Fruit fly (Drosophila melanogaster) whole organism, prepupa: ENCODE results near the gene Mst27D.

Experiments used
- Blimp-1 ChIP-seq: fragments of 200-800 bp; sonication (Bioruptor generic); optimal IDR thresholded peaks from 3 replicates; lab custom pipeline; 2017; ENCODE audit warnings: missing biosample characterization, missing genetic modification characterization, mild to moderate bottlenecking, moderate library complexity, missing genetic modification reagents
- CG10631 ChIP-seq: fragments of 200-800 bp; sonication (Bioruptor generic); optimal IDR thresholded peaks from 2 replicates; lab custom pipeline; 2016; ENCODE audit warnings: missing biosample characterization, missing genetic modification characterization
- CG10669 ChIP-seq: fragments of 200-800 bp; sonication (Bioruptor generic); optimal IDR thresholded peaks from 3 replicates; lab custom pipeline; 2018; ENCODE audit warnings: missing biosample characterization, mild to moderate bottlenecking, missing genetic modification characterization, moderate library complexity
- CG11762 ChIP-seq: fragments of 200-800 bp; sonication (Bioruptor generic); optimal IDR thresholded peaks from 3 replicates; lab custom pipeline; 2016; ENCODE audit warnings: missing biosample characterization, missing genetic modification characterization; ENCODE audit not compliant: insufficient read depth
- CG15336 ChIP-seq: fragments of 200-800 bp; sonication (Bioruptor generic); IDR thresholded peaks from 2 replicates; pipeline ENCODE4 v1.3.6; 2022; ENCODE audit warnings: missing biosample characterization, missing genetic modification characterization
- CG16779 ChIP-seq: fragments of 200-800 bp; sonication (Bioruptor generic); optimal IDR thresholded peaks from 3 replicates; lab custom pipeline; 2017; ENCODE audit warnings: missing biosample characterization, mild to moderate bottlenecking, missing genetic modification characterization
- CG3032 ChIP-seq: fragments of 200-800 bp; optimal IDR thresholded peaks from 2 replicates; lab custom pipeline; 2019; ENCODE audit warnings: missing biosample characterization, mild to moderate bottlenecking, missing genetic modification characterization, moderate library complexity
- CG31627 ChIP-seq: fragments of 200-800 bp; sonication (Bioruptor generic); optimal IDR thresholded peaks from 3 replicates; lab custom pipeline; 2016; ENCODE audit warnings: missing biosample characterization, missing genetic modification characterization
- CG34406 ChIP-seq: fragments of 200-800 bp; sonication (Bioruptor generic); optimal IDR thresholded peaks from 3 replicates; lab custom pipeline; 2016; ENCODE audit warnings: missing biosample characterization, missing genetic modification characterization
- CG6163 ChIP-seq: fragments of 200-800 bp; sonication (Bioruptor generic); IDR thresholded peaks from 3 replicates; pipeline ENCODE4 v1.3.6; 2022; ENCODE audit warnings: missing biosample characterization, missing genetic modification characterization
- CG6276 ChIP-seq: fragments of 200-800 bp; sonication (Bioruptor generic); optimal IDR thresholded peaks from 2 replicates; lab custom pipeline; 2017; ENCODE audit warnings: missing biosample characterization, mild to moderate bottlenecking, missing genetic modification characterization
- CG6792 ChIP-seq: fragments of 200-800 bp; sonication (Bioruptor generic); optimal IDR thresholded peaks from 3 replicates; lab custom pipeline; 2016; ENCODE audit warnings: missing biosample characterization, missing genetic modification characterization
- CG6808 ChIP-seq: fragments of 200-800 bp; sonication (Bioruptor generic); optimal IDR thresholded peaks from 3 replicates; lab custom pipeline; 2017; ENCODE audit warnings: missing biosample characterization, missing genetic modification characterization, mild to moderate bottlenecking, moderate library complexity, missing genetic modification reagents
- CG6854 ChIP-seq: fragments of 200-800 bp; sonication (Bioruptor generic); optimal IDR thresholded peaks from 2 replicates; lab custom pipeline; 2017; ENCODE audit warnings: missing biosample characterization, mild to moderate bottlenecking, missing genetic modification characterization
- CG7368 ChIP-seq: fragments of 200-800 bp; sonication (Bioruptor generic); optimal IDR thresholded peaks from 3 replicates; lab custom pipeline; 2016; ENCODE audit warnings: missing biosample characterization, missing genetic modification characterization
- CG8319 ChIP-seq: fragments of 200-800 bp; sonication (Bioruptor generic); optimal IDR thresholded peaks from 3 replicates; lab custom pipeline; 2016; ENCODE audit warnings: missing biosample characterization, missing genetic modification characterization
- CG8632 ChIP-seq: fragments of 200-800 bp; sonication (Bioruptor generic); optimal IDR thresholded peaks from 3 replicates; lab custom pipeline; 2016; ENCODE audit warnings: missing biosample characterization, missing genetic modification characterization
- Eip75B ChIP-seq: fragments of 200-800 bp; sonication (Bioruptor generic); optimal IDR thresholded peaks from 3 replicates; lab custom pipeline; 2016; ENCODE audit warnings: missing biosample characterization, missing genetic modification characterization
- Eip93F ChIP-seq: fragments of 200-800 bp; sonication (Bioruptor generic); optimal IDR thresholded peaks from 2 replicates; lab custom pipeline; 2016; ENCODE audit warnings: missing biosample characterization, mild to moderate bottlenecking, missing genetic modification characterization
- Gug ChIP-seq: fragments of 200-800 bp; sonication (Bioruptor generic); IDR thresholded peaks from 2 replicates; pipeline ENCODE4 v1.3.6; 2022; ENCODE audit warnings: missing biosample characterization, missing genetic modification characterization
- Hr38 ChIP-seq: sonication (Bioruptor generic); optimal IDR thresholded peaks from 2 replicates; lab custom pipeline; 2016; ENCODE audit warnings: missing biosample characterization, missing genetic modification characterization
- Hr39 ChIP-seq: fragments of 200-800 bp; sonication (Bioruptor generic); optimal IDR thresholded peaks from 2 replicates; lab custom pipeline; 2016; ENCODE audit warnings: missing biosample characterization, missing genetic modification characterization
- Hr4 ChIP-seq: fragments of 200-800 bp; sonication (Bioruptor generic); optimal IDR thresholded peaks from 3 replicates; lab custom pipeline; 2016; ENCODE audit warnings: missing biosample characterization, missing genetic modification characterization
- Lpt ChIP-seq: fragments of 200-800 bp; sonication (Bioruptor generic); optimal IDR thresholded peaks from 3 replicates; lab custom pipeline; 2016; ENCODE audit warnings: missing biosample characterization, missing genetic modification characterization
- OdsH ChIP-seq: fragments of 200-800 bp; sonication (Bioruptor generic); optimal IDR thresholded peaks from 3 replicates; lab custom pipeline; 2016; ENCODE audit warnings: missing biosample characterization, missing genetic modification characterization
- Sox102F ChIP-seq: fragments of 200-800 bp; sonication (Bioruptor generic); optimal IDR thresholded peaks from 2 replicates; lab custom pipeline; 2016; ENCODE audit warnings: missing biosample characterization, mild to moderate bottlenecking, missing genetic modification characterization
- Sox14 ChIP-seq: fragments of 200-800 bp; sonication (Bioruptor generic); optimal IDR thresholded peaks from 3 replicates; lab custom pipeline; 2016; ENCODE audit warnings: missing biosample characterization, missing genetic modification characterization
- acj6 ChIP-seq: fragments of 200-800 bp; sonication (Bioruptor generic); optimal IDR thresholded peaks from 3 replicates; lab custom pipeline; 2016; ENCODE audit warnings: missing biosample characterization, missing genetic modification characterization
- cyc ChIP-seq: fragments of 200-800 bp; sonication (Bioruptor generic); optimal IDR thresholded peaks from 3 replicates; lab custom pipeline; 2016; ENCODE audit warnings: missing biosample characterization, missing genetic modification characterization
- dac ChIP-seq: fragments of 200-800 bp; sonication (Bioruptor generic); optimal IDR thresholded peaks from 2 replicates; lab custom pipeline; 2017; ENCODE audit warnings: missing biosample characterization, mild to moderate bottlenecking, missing genetic modification characterization
- dsx ChIP-seq: fragments of 200-800 bp; optimal IDR thresholded peaks from 3 replicates; lab custom pipeline; 2019; ENCODE audit warnings: missing biosample characterization, mild to moderate bottlenecking, missing genetic modification characterization, moderate library complexity; ENCODE audit not compliant: poor library complexity, severe bottlenecking
- eg ChIP-seq: fragments of 200-800 bp; sonication (Bioruptor generic); IDR thresholded peaks from 3 replicates; pipeline ENCODE4 v1.3.6; 2022; ENCODE audit warnings: missing biosample characterization, missing genetic modification characterization
- esn ChIP-seq: fragments of 200-800 bp; sonication (Bioruptor generic); optimal IDR thresholded peaks from 2 replicates; lab custom pipeline; 2016; ENCODE audit warnings: missing biosample characterization, mild to moderate bottlenecking, missing genetic modification characterization, moderate library complexity
- fd59A ChIP-seq: fragments of 200-800 bp; sonication (Bioruptor generic); optimal IDR thresholded peaks from 2 replicates; lab custom pipeline; 2017; ENCODE audit warnings: missing biosample characterization, mild to moderate bottlenecking, missing genetic modification characterization, missing genetic modification reagents
- pdm3 ChIP-seq: fragments of 200-800 bp; sonication (Bioruptor generic); optimal IDR thresholded peaks from 3 replicates; lab custom pipeline; 2016; ENCODE audit warnings: missing biosample characterization, missing genetic modification characterization
- salr ChIP-seq, 2 experiments: fragments of 200-800 bp; sonication (Bioruptor generic); optimal IDR thresholded peaks; 3 replicates each; lab custom pipeline; 2016 to 2018; ENCODE audit warnings: missing biosample characterization in 2 of 2, missing genetic modification characterization in 2 of 2, mild to moderate bottlenecking in 1 of 2
- spab ChIP-seq: fragments of 200-800 bp; sonication (Bioruptor generic); optimal IDR thresholded peaks from 2 replicates; lab custom pipeline; 2017; ENCODE audit warnings: missing biosample characterization, mild to moderate bottlenecking, missing genetic modification characterization, missing genetic modification reagents
- ss ChIP-seq, 2 experiments: fragments of 200-800 bp; sonication (Bioruptor generic); optimal IDR thresholded peaks; 2 replicates in 1 of 2; 3 replicates in 1 of 2; lab custom pipeline; 2017 to 2018; ENCODE audit warnings: mild to moderate bottlenecking in 2 of 2, missing biosample characterization in 2 of 2, missing genetic modification characterization in 2 of 2, moderate library complexity in 1 of 2
- svp ChIP-seq: fragments of 200-800 bp; sonication (Bioruptor generic); peaks from one replicate; lab custom pipeline; 2016; ENCODE audit warnings: missing biosample characterization, missing genetic modification characterization
- topi ChIP-seq: fragments of 200-800 bp; sonication (Bioruptor generic); optimal IDR thresholded peaks from 3 replicates; lab custom pipeline; 2016; ENCODE audit warnings: missing biosample characterization, missing genetic modification characterization

The Mst27D gene

dm6 chr2L:7026988-7027908 is 33.4 kb downstream of the Mst27D start, which contains the start of the genes CG31908 and MME1 (continued):
- TF ChIP-seq CG34406 (GFP tag; lab: Kevin White, UChicago) (peak; percentile 12), dac (GFP tag; lab: Kevin White, UChicago) (no peak), topi (GFP tag; lab: Kevin White, UChicago) (peak; percentile 43), CG10631 (GFP tag; lab: Kevin White, UChicago) (peak; percentile 29), Lpt (GFP tag; lab: Kevin White, UChicago) (no peak), CG6792 (GFP tag; lab: Kevin White, UChicago) (peak; percentile 14), svp (GFP tag; lab: Kevin White, UChicago) (peak; percentile 81), Eip75B (peak; percentile 47), fd59A (GFP tag; lab: Kevin White, UChicago) (no peak), Sox102F (GFP tag; lab: Kevin White, UChicago) (no peak), CG6276 (GFP tag; lab: Kevin White, UChicago) (no peak), acj6 (no peak), CG16779 (no peak), salr (GFP tag; optimal IDR thresholded peaks at IDR 0.05; lab: Kevin White, UChicago) (no peak), Hr39 (GFP tag; lab: Kevin White, UChicago) (peak; percentile 44), CG8632 (GFP tag; lab: Kevin White, UChicago) (peak; percentile 1), CG15336 (GFP tag; lab: Robert Waterston, UW) (no peak), Blimp-1 (no peak), Sox14 (GFP tag; lab: Kevin White, UChicago) (peak; percentile 52), CG6854 (GFP tag; lab: Kevin White, UChicago) (no peak), CG8319 (GFP tag; lab: Kevin White, UChicago) (peak; percentile 10), CG10669 (GFP tag; lab: Kevin White, UChicago) (no peak), CG11762 (GFP tag; lab: Kevin White, UChicago) (no peak)

- TF ChIP-seq Sox14 (GFP tag; lab: Kevin White, UChicago) (no peak), topi (GFP tag; lab: Kevin White, UChicago) (no peak), cyc (GFP tag; lab: Kevin White, UChicago) (no peak), esn (GFP tag; lab: Kevin White, UChicago) (no peak), ss (GFP tag; optimal IDR thresholded peaks at IDR 0.05; lab: Kevin White, UChicago) (no peak), CG6854 (GFP tag; lab: Kevin White, UChicago) (no peak), CG6808 (GFP tag; lab: Kevin White, UChicago) (no peak), CG7368 (GFP tag; lab: Kevin White, UChicago) (no peak), OdsH (GFP tag; lab: Kevin White, UChicago) (no peak), CG3032 (tag; lab: Kevin White, UChicago) (no peak), CG6163 (GFP tag; lab: Robert Waterston, UW) (no peak)
- TF ChIP-seq, all 60 proteins: peak for 0
Observed at dm6 chr2L:7026308-7026707, 34.3 kb downstream of the Mst27D start.

- TF ChIP-seq Hr38 (no peak), Lpt (GFP tag; lab: Kevin White, UChicago) (no peak), Gug (GFP tag; lab: Robert Waterston, UW) (no peak), Hr4 (no peak), Blimp-1 (no peak), Eip93F (GFP tag; lab: Kevin White, UChicago) (no peak), dac (GFP tag; lab: Kevin White, UChicago) (no peak), pdm3 (GFP tag; lab: Kevin White, UChicago) (no peak), CG31627 (GFP tag; lab: Kevin White, UChicago) (no peak), eg (GFP tag; lab: Robert Waterston, UW) (no peak), CG6808 (GFP tag; lab: Kevin White, UChicago) (no peak), acj6 (no peak), spab (no peak), dsx (GFP tag; lab: Kevin White, UChicago) (no peak)
Observed at dm6 chr2L:7025247-7025646, 35.4 kb downstream of the Mst27D start.
